Fruit fly (Drosophila melanogaster) whole organism, embryonic: ENCODE measurements around the gene CG42650.
A peak's percentile ranks its signal among the peaks of the same experiment; 100 is the strongest.

Experiments used
- Ada2b ChIP-seq: fragments of 200-800 bp; sonication (Bioruptor generic); IDR thresholded peaks from 2 replicates; pipeline ENCODE4 v1.3.6; 2022; ENCODE audit warnings: missing biosample characterization, missing genetic modification characterization
- Bdp1 ChIP-seq: fragments of 200-800 bp; sonication (Bioruptor generic); optimal IDR thresholded peaks from 3 replicates; lab custom pipeline; 2016; ENCODE audit warnings: missing biosample characterization, missing genetic modification characterization
- CG10543 ChIP-seq: fragments of 200-800 bp; sonication (Bioruptor generic); optimal IDR thresholded peaks from 3 replicates; lab custom pipeline; 2017; ENCODE audit warnings: missing biosample characterization, mild to moderate bottlenecking, missing genetic modification characterization, moderate library complexity
- CG10959 ChIP-seq: fragments of 200-800 bp; sonication (Bioruptor generic); IDR thresholded peaks from 2 replicates; pipeline ENCODE4 v1.3.6; 2022; ENCODE audit warnings: missing biosample characterization, missing genetic modification characterization
- CG10979 ChIP-seq: fragments of 200-800 bp; sonication (Bioruptor generic); optimal IDR thresholded peaks from 2 replicates; lab custom pipeline; 2018; ENCODE audit warnings: missing biosample characterization, mild to moderate bottlenecking, missing genetic modification characterization, moderate library complexity
- CG11085 ChIP-seq: fragments of 200-800 bp; sonication (Bioruptor generic); IDR thresholded peaks from 2 replicates; pipeline ENCODE4 v1.3.6; 2022; ENCODE audit warnings: missing biosample characterization, missing genetic modification characterization
- CG11504 ChIP-seq: fragments of 200-800 bp; sonication (Bioruptor generic); optimal IDR thresholded peaks from 3 replicates; lab custom pipeline; 2019; ENCODE audit warnings: missing biosample characterization, mild to moderate bottlenecking, missing genetic modification characterization, moderate library complexity
- CG12744 ChIP-seq: fragments of 200-800 bp; sonication (Bioruptor generic); optimal IDR thresholded peaks from 2 replicates; lab custom pipeline; 2016; ENCODE audit warnings: missing biosample characterization, missing genetic modification characterization
- CG13287 ChIP-seq: fragments of 200-800 bp; sonication (Bioruptor generic); IDR thresholded peaks from 2 replicates; pipeline ENCODE4 v1.3.6; 2022; ENCODE audit warnings: missing biosample characterization, missing genetic modification characterization; ENCODE audit not compliant: partially characterized antibody
- CG13424 ChIP-seq: fragments of 200-800 bp; sonication (Bioruptor generic); optimal IDR thresholded peaks from 2 replicates; lab custom pipeline; 2019; ENCODE audit warnings: missing biosample characterization, mild to moderate bottlenecking, missing genetic modification characterization, moderate library complexity
- CG14441 ChIP-seq: fragments of 200-800 bp; sonication (Bioruptor generic); IDR thresholded peaks from 2 replicates; pipeline ENCODE4 v1.3.6; 2022; ENCODE audit warnings: missing biosample characterization, missing genetic modification characterization
- CG14667 ChIP-seq: fragments of 200-800 bp; sonication (Bioruptor generic); IDR thresholded peaks from 2 replicates; pipeline ENCODE4 v1.3.6; 2022; ENCODE audit warnings: missing biosample characterization, missing genetic modification characterization
- CG17186 ChIP-seq: fragments of 200-800 bp; sonication (Bioruptor generic); optimal IDR thresholded peaks from 3 replicates; lab custom pipeline; 2017; ENCODE audit warnings: missing biosample characterization, missing genetic modification reagents, missing genetic modification characterization
- CG17361 ChIP-seq: fragments of 200-800 bp; sonication (Bioruptor generic); IDR thresholded peaks from 3 replicates; pipeline ENCODE4 v1.3.6; 2022; ENCODE audit warnings: missing biosample characterization, missing genetic modification characterization
- CG2120 ChIP-seq: fragments of 200-800 bp; sonication (Bioruptor generic); optimal IDR thresholded peaks from 3 replicates; lab custom pipeline; 2016; ENCODE audit warnings: missing biosample characterization, missing genetic modification characterization
- CG2129 ChIP-seq: fragments of 200-800 bp; sonication (Bioruptor generic); IDR thresholded peaks from 2 replicates; pipeline ENCODE4 v1.3.6; 2022; ENCODE audit warnings: missing biosample characterization, missing genetic modification characterization; ENCODE audit not compliant: partially characterized antibody
- CG2678 ChIP-seq: fragments of 200-800 bp; sonication (Bioruptor generic); optimal IDR thresholded peaks from 3 replicates; lab custom pipeline; 2019; ENCODE audit warnings: missing biosample characterization, mild to moderate bottlenecking, missing genetic modification characterization, moderate library complexity
- CG31365 ChIP-seq: fragments of 200-800 bp; sonication (Bioruptor generic); optimal IDR thresholded peaks from 2 replicates; lab custom pipeline; 2018; ENCODE audit warnings: missing biosample characterization, mild to moderate bottlenecking, missing genetic modification characterization
- CG32532 ChIP-seq: fragments of 200-800 bp; sonication (Bioruptor generic); IDR thresholded peaks from 2 replicates; pipeline ENCODE4 v1.3.6; 2022; ENCODE audit warnings: missing biosample characterization, missing genetic modification characterization
- CG4730 ChIP-seq: fragments of 200-800 bp; sonication (Bioruptor generic); IDR thresholded peaks from 2 replicates; pipeline ENCODE4 v1.3.6; 2022; ENCODE audit warnings: missing biosample characterization, missing genetic modification characterization
- CG6272 ChIP-seq: fragments of 200-800 bp; sonication (Bioruptor generic); IDR thresholded peaks from 2 replicates; pipeline ENCODE4 v1.3.6; 2022; ENCODE audit warnings: missing biosample characterization, missing genetic modification characterization
- Dad ChIP-seq: fragments of 200-800 bp; sonication (Bioruptor generic); optimal IDR thresholded peaks from 3 replicates; lab custom pipeline; 2016; ENCODE audit warnings: missing biosample characterization, missing genetic modification characterization
- Dfd ChIP-seq, 2 experiments: fragments of >200 bp; optimal IDR thresholded peaks; 2 replicates each; lab custom pipeline; 2017; ENCODE audit warnings: missing biosample characterization in 2 of 2, missing genetic modification characterization in 2 of 2
- E2f2 ChIP-seq: fragments of 200-800 bp; sonication (Bioruptor generic); IDR thresholded peaks from 2 replicates; pipeline ENCODE4 v1.3.6; 2022; ENCODE audit warnings: missing biosample characterization, missing genetic modification characterization
- Fer3 ChIP-seq: fragments of 200-800 bp; sonication (Bioruptor generic); optimal IDR thresholded peaks from 2 replicates; lab custom pipeline; 2018; ENCODE audit warnings: missing biosample characterization, mild to moderate bottlenecking, missing genetic modification characterization, moderate library complexity
- GATAe ChIP-seq: fragments of 200-800 bp; sonication (Bioruptor generic); conservative IDR thresholded peaks from 2 replicates; pipeline ENCODE4 v1.3.6; 2022; ENCODE audit warnings: missing biosample characterization, missing genetic modification characterization
- Hmx ChIP-seq: fragments of 200-800 bp; sonication (Bioruptor generic); optimal IDR thresholded peaks from 2 replicates; lab custom pipeline; 2016; ENCODE audit warnings: missing biosample characterization, missing genetic modification characterization
- MTF-1 ChIP-seq: fragments of 200-800 bp; sonication (Bioruptor generic); optimal IDR thresholded peaks from 2 replicates; lab custom pipeline; 2018; ENCODE audit warnings: missing biosample characterization, mild to moderate bottlenecking, missing genetic modification characterization, borderline replicate concordance
- Max ChIP-seq: fragments of 200-800 bp; sonication (Bioruptor generic); optimal IDR thresholded peaks from 2 replicates; lab custom pipeline; 2016; ENCODE audit warnings: missing biosample characterization, mild to moderate bottlenecking, missing genetic modification characterization
- Mrtf ChIP-seq: fragments of 200-800 bp; sonication (Bioruptor generic); IDR thresholded peaks from 3 replicates; pipeline ENCODE4 v1.3.6; 2022; ENCODE audit warnings: missing biosample characterization, missing genetic modification characterization
- Neu2 ChIP-seq: fragments of 200-800 bp; sonication (Bioruptor generic); optimal IDR thresholded peaks from 3 replicates; lab custom pipeline; 2016; ENCODE audit warnings: missing biosample characterization, missing genetic modification characterization, borderline replicate concordance
- Nf-YB ChIP-seq: fragments of 200-800 bp; sonication (Bioruptor generic); optimal IDR thresholded peaks from 3 replicates; lab custom pipeline; 2019; ENCODE audit warnings: missing biosample characterization, mild to moderate bottlenecking, missing genetic modification characterization, moderate library complexity
- Opbp ChIP-seq: fragments of 200-800 bp; sonication (Bioruptor generic); IDR thresholded peaks from 3 replicates; pipeline ENCODE4 v1.3.6; 2022; ENCODE audit warnings: missing biosample characterization, missing genetic modification characterization; ENCODE audit not compliant: partially characterized antibody
- Pdp1 ChIP-seq, 2 experiments: fragments of 200-800 bp; sonication (Bioruptor generic); optimal IDR thresholded peaks; 3 replicates each; lab custom pipeline; 2016; ENCODE audit warnings: missing biosample characterization in 2 of 2, missing genetic modification characterization in 2 of 2, mild to moderate bottlenecking in 1 of 2, moderate library complexity in 1 of 2
- Ssrp ChIP-seq: fragments of 200-800 bp; sonication (Bioruptor generic); optimal IDR thresholded peaks from 2 replicates; lab custom pipeline; 2018; ENCODE audit warnings: missing biosample characterization, mild to moderate bottlenecking, missing genetic modification characterization, moderate library complexity
- Vsx1 ChIP-seq: fragments of 200-800 bp; sonication (Bioruptor generic); optimal IDR thresholded peaks from 2 replicates; lab custom pipeline; 2017; ENCODE audit warnings: missing biosample characterization, mild to moderate bottlenecking, missing genetic modification characterization, missing genetic modification reagents
- ac ChIP-seq: fragments of 200-800 bp; sonication (Bioruptor generic); optimal IDR thresholded peaks from 3 replicates; lab custom pipeline; 2017; ENCODE audit warnings: missing biosample characterization, mild to moderate bottlenecking, missing genetic modification characterization
- ap ChIP-seq: fragments of 200-800 bp; sonication (Bioruptor generic); IDR thresholded peaks from 2 replicates; pipeline ENCODE4 v1.3.6; 2022; ENCODE audit warnings: missing biosample characterization, missing genetic modification characterization
- bigmax ChIP-seq: fragments of 200-800 bp; sonication (Bioruptor generic); optimal IDR thresholded peaks from 2 replicates; lab custom pipeline; 2018; ENCODE audit warnings: missing biosample characterization, mild to moderate bottlenecking, missing genetic modification characterization
- eve ChIP-seq, 2 experiments: fragments of >200 bp; optimal IDR thresholded peaks; 2 replicates each; lab custom pipeline; 2017; ENCODE audit warnings: missing biosample characterization in 2 of 2, missing genetic modification characterization in 2 of 2
- ewg ChIP-seq: fragments of 200-800 bp; sonication (Bioruptor generic); optimal IDR thresholded peaks from 3 replicates; lab custom pipeline; 2017; ENCODE audit warnings: mild to moderate bottlenecking, missing biosample characterization, missing genetic modification reagents, missing genetic modification characterization
- fd102C ChIP-seq: fragments of 200-800 bp; sonication (Bioruptor generic); optimal IDR thresholded peaks from 2 replicates; lab custom pipeline; 2018; ENCODE audit warnings: missing biosample characterization, mild to moderate bottlenecking, missing genetic modification characterization, moderate library complexity
- inv ChIP-seq: fragments of 200-800 bp; sonication (Bioruptor generic); IDR thresholded peaks from 2 replicates; pipeline ENCODE4 v1.3.6; 2022; ENCODE audit warnings: missing biosample characterization, missing genetic modification characterization; ENCODE audit not compliant: partially characterized antibody
- p53 ChIP-seq: fragments of 200-800 bp; sonication (Bioruptor generic); optimal IDR thresholded peaks from 2 replicates; lab custom pipeline; 2016; ENCODE audit warnings: missing biosample characterization, missing genetic modification characterization
- rib ChIP-seq: fragments of 200-800 bp; sonication (Bioruptor generic); IDR thresholded peaks from 2 replicates; pipeline ENCODE4 v1.3.6; 2022; ENCODE audit warnings: missing biosample characterization, missing genetic modification characterization
- row ChIP-seq: fragments of 200-800 bp; sonication (Bioruptor generic); IDR thresholded peaks from 3 replicates; pipeline ENCODE4 v1.3.6; 2022; ENCODE audit warnings: missing biosample characterization, missing genetic modification characterization
- run ChIP-seq: fragments of 200-800 bp; sonication (Bioruptor generic); optimal IDR thresholded peaks from 3 replicates; lab custom pipeline; 2018; ENCODE audit warnings: missing biosample characterization, mild to moderate bottlenecking, missing genetic modification characterization
- slp2 ChIP-seq: fragments of 200-800 bp; sonication (Bioruptor generic); optimal IDR thresholded peaks from 2 replicates; lab custom pipeline; 2016; ENCODE audit warnings: missing biosample characterization, missing genetic modification characterization
- tio ChIP-seq: fragments of 200-800 bp; sonication (Bioruptor generic); optimal IDR thresholded peaks from 2 replicates; lab custom pipeline; 2017; ENCODE audit warnings: missing biosample characterization, missing genetic modification characterization, inconsistent platforms
- tup ChIP-seq: fragments of 200-800 bp; sonication (Bioruptor generic); optimal IDR thresholded peaks from 2 replicates; lab custom pipeline; 2016; ENCODE audit warnings: missing biosample characterization, mild to moderate bottlenecking, missing genetic modification characterization, moderate library complexity

The CG42650 gene

DNA sequence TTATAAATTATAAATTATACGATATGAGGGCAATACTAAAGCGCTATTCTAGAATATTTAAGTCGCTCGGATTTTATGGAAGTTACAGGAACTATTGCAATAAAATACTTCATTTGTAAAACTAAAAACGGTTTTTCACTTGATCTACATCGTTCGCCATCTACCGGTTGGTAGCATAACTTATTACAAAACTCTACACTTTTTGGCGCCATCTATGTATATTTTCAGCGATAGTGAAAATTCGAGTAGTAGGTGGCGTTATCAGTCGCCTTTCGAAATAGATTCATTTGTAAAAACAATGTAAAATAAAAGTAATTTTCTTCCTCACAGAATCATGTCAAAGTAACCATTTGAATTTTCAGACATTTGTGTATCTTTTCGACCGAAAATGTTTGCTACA, 44.8 kb upstream of the CG42650 start, which contains the start of gene nxf4 (continued):
- no peak for TF ChIP-seq tup
- TF ChIP-seq run (tag; lab: Kevin White, UChicago) = no peak
- TF ChIP-seq ac (GFP tag; lab: Kevin White, UChicago) = peak; percentile 20
- TF ChIP-seq p53 = peak; percentile 76
- peak; percentile 49 for TF ChIP-seq CG14667 (GFP tag; lab: Robert Waterston, UW)
- TF ChIP-seq slp2 (GFP tag; lab: Kevin White, UChicago) = peak; percentile 71
- TF ChIP-seq CG11504 = peak; percentile 68
- TF ChIP-seq eve (GFP tag; optimal IDR thresholded peaks at IDR 0.05; lab: Kevin White, UChicago) = peak in 1 of 2 experiments; percentile 54
- TF ChIP-seq Vsx1 (GFP tag; lab: Kevin White, UChicago) = peak; percentile 36
- TF ChIP-seq CG11085 (GFP tag; lab: Robert Waterston, UW) = 0 out of 2 replicates have a peak, but pooled peaks have one; percentile 45
- no peak for TF ChIP-seq Ssrp
- peak; percentile 8 for TF ChIP-seq CG17186 (GFP tag; lab: Kevin White, UChicago)
- peak; percentile 61; the same call in 2 of the 3 replicates for TF ChIP-seq Mrtf (GFP tag; lab: Robert Waterston, UW)
- peak; percentile 41 for TF ChIP-seq MTF-1 (GFP tag; lab: Kevin White, UChicago)
- TF ChIP-seq Hmx (GFP tag; lab: Kevin White, UChicago) = no peak
- peak; percentile 67 for TF ChIP-seq Bdp1 (GFP tag; lab: Kevin White, UChicago)
- peak; percentile 65 for TF ChIP-seq CG14441
- TF ChIP-seq CG10543 (GFP tag; lab: Kevin White, UChicago) = no peak
- TF ChIP-seq CG17361 = peak; percentile 79
- TF ChIP-seq E2f2 (GFP tag; lab: Robert Waterston, UW) = peak; percentile 31; the same call in 1 of the 2 replicates
- TF ChIP-seq Max = peak; percentile 0
- TF ChIP-seq CG2129 (GFP tag; lab: Robert Waterston, UW) = no peak
- peak; percentile 17 for TF ChIP-seq Nf-YB (GFP tag; lab: Kevin White, UChicago)
- TF ChIP-seq bigmax (GFP tag; lab: Kevin White, UChicago) = no peak
- TF ChIP-seq CG12744 (GFP tag; lab: Kevin White, UChicago) = peak; percentile 34
- no peak for TF ChIP-seq ap (GFP tag; lab: Robert Waterston, UW)
- TF ChIP-seq CG32532 = peak; percentile 84
- peak; percentile 33; the same call in 1 of the 2 replicates for TF ChIP-seq CG13287
- peak; percentile 78 for TF ChIP-seq CG4730
- TF ChIP-seq CG10959 (GFP tag; lab: Robert Waterston, UW) = peak; percentile 76
- TF ChIP-seq Ada2b = peak; percentile 37; the same call in 1 of the 2 replicates
- no peak for TF ChIP-seq CG10979
- TF ChIP-seq Opbp = peak; percentile 69; the same call in 1 of the 3 replicates
- peak; percentile 59 for TF ChIP-seq Fer3 (tag; lab: Kevin White, UChicago)
- peak; percentile 74 for TF ChIP-seq CG2120 (GFP tag; lab: Kevin White, UChicago)
- TF ChIP-seq inv (GFP tag; lab: Robert Waterston, UW) = peak; percentile 35; the same call in 1 of the 2 replicates
- TF ChIP-seq Dad (GFP tag; lab: Kevin White, UChicago) = peak; percentile 74
- TF ChIP-seq rib (GFP tag; lab: Robert Waterston, UW) = no peak
- peak; percentile 59 for TF ChIP-seq ewg (GFP tag; lab: Kevin White, UChicago)
- peak; percentile 54 for TF ChIP-seq tio (GFP tag; lab: Kevin White, UChicago)
- TF ChIP-seq CG2678 (tag; lab: Kevin White, UChicago) = peak; percentile 50
- TF ChIP-seq Neu2 (GFP tag; lab: Kevin White, UChicago) = peak; percentile 23
- TF ChIP-seq GATAe (GFP tag; lab: Robert Waterston, UW) = 0 out of 2 replicates have a peak, but pooled peaks have one; percentile 32
- TF ChIP-seq Pdp1 (GFP tag; optimal IDR thresholded peaks at IDR 0.05; lab: Kevin White, UChicago) = peak in 1 of 2 experiments; percentile 79
- TF ChIP-seq CG31365 (tag; lab: Kevin White, UChicago) = no peak
- TF ChIP-seq CG13424 (tag; lab: Kevin White, UChicago) = peak; percentile 79
- peak; percentile 36; the same call in 1 of the 3 replicates for TF ChIP-seq row (GFP tag; lab: Robert Waterston, UW)
- TF ChIP-seq fd102C (GFP tag; lab: Kevin White, UChicago) = peak; percentile 71
- TF ChIP-seq Dfd (GFP tag; optimal IDR thresholded peaks at IDR 0.05; lab: Kevin White, UChicago) = no peak
- TF ChIP-seq CG6272 (GFP tag; lab: Robert Waterston, UW) = peak; percentile 53
